Fruit fly (Drosophila melanogaster) whole organism, adult: Measurements from ENCODE around the gene hiw.
A peak's percentile ranks its signal among the peaks of the same experiment; 100 is the strongest.

Source experiments
- CG11617 ChIP-seq: fragments of 200-800 bp; sonication (Bioruptor generic); optimal IDR thresholded peaks from 2 replicates; lab custom pipeline; 2017; ENCODE audit warnings: mild to moderate bottlenecking, missing biosample characterization, missing genetic modification reagents, missing genetic modification characterization
- CG12768 ChIP-seq: fragments of 200-800 bp; sonication (Bioruptor generic); optimal IDR thresholded peaks from 2 replicates; lab custom pipeline; 2017; ENCODE audit warnings: missing biosample characterization, missing genetic modification characterization, mild to moderate bottlenecking, moderate library complexity, missing genetic modification reagents
- CG14711 ChIP-seq: fragments of 200-800 bp; sonication (Bioruptor generic); optimal IDR thresholded peaks from 2 replicates; lab custom pipeline; 2018; ENCODE audit warnings: missing biosample characterization, mild to moderate bottlenecking, missing genetic modification characterization, moderate library complexity
- CG1620 ChIP-seq: fragments of 200-800 bp; sonication (Bioruptor generic); optimal IDR thresholded peaks from 2 replicates; lab custom pipeline; 2016; ENCODE audit warnings: missing biosample characterization, missing genetic modification characterization
- CG33017 ChIP-seq: fragments of 200-800 bp; sonication (Bioruptor generic); optimal IDR thresholded peaks from 2 replicates; lab custom pipeline; 2018; ENCODE audit warnings: missing biosample characterization, mild to moderate bottlenecking, missing genetic modification characterization, moderate library complexity
- CG5204 ChIP-seq: fragments of 200-800 bp; sonication (Bioruptor generic); optimal IDR thresholded peaks from 2 replicates; lab custom pipeline; 2016; ENCODE audit warnings: missing biosample characterization, missing genetic modification characterization
- CG7045 ChIP-seq: fragments of 200-800 bp; sonication (Bioruptor generic); optimal IDR thresholded peaks from 2 replicates; lab custom pipeline; 2017; ENCODE audit warnings: missing biosample characterization, mild to moderate bottlenecking, missing genetic modification characterization
- CG7101 ChIP-seq: fragments of 200-800 bp; sonication (Bioruptor generic); optimal IDR thresholded peaks from 2 replicates; lab custom pipeline; 2018; ENCODE audit warnings: missing biosample characterization, mild to moderate bottlenecking, missing genetic modification characterization, moderate library complexity
- Clk ChIP-seq: fragments of 200-800 bp; sonication (Bioruptor generic); optimal IDR thresholded peaks from 2 replicates; lab custom pipeline; 2017; ENCODE audit warnings: missing biosample characterization, missing genetic modification characterization
- Crg-1 ChIP-seq: fragments of 200-800 bp; sonication (Bioruptor generic); optimal IDR thresholded peaks from 2 replicates; lab custom pipeline; 2016; ENCODE audit warnings: missing biosample characterization, missing genetic modification characterization
- Hr96 ChIP-seq: fragments of 200-800 bp; sonication (Bioruptor generic); optimal IDR thresholded peaks from 2 replicates; lab custom pipeline; 2016; ENCODE audit warnings: missing biosample characterization, missing genetic modification characterization
- Mnt ChIP-seq: fragments of 200-800 bp; sonication (Bioruptor generic); optimal IDR thresholded peaks from 2 replicates; lab custom pipeline; 2016; ENCODE audit warnings: missing biosample characterization, mild to moderate bottlenecking, missing genetic modification characterization
- bab1 ChIP-seq: fragments of 200-800 bp; sonication (Bioruptor generic); optimal IDR thresholded peaks from 3 replicates; lab custom pipeline; 2019; ENCODE audit warnings: missing biosample characterization, mild to moderate bottlenecking, missing genetic modification characterization, moderate library complexity
- cic ChIP-seq: fragments of 200-800 bp; sonication (Bioruptor generic); optimal IDR thresholded peaks from 2 replicates; lab custom pipeline; 2017; ENCODE audit warnings: missing biosample characterization, mild to moderate bottlenecking, missing genetic modification characterization, moderate library complexity
- cnc ChIP-seq, 2 experiments: fragments of >200 bp; optimal IDR thresholded peaks; 2 replicates each; lab custom pipeline; 2017
- kay ChIP-seq: fragments of 200-800 bp; sonication (Bioruptor generic); peaks from one replicate; lab custom pipeline; 2016; ENCODE audit warnings: missing biosample characterization, missing genetic modification characterization, borderline replicate concordance
- ovo ChIP-seq: fragments of 200-800 bp; sonication (Bioruptor generic); optimal IDR thresholded peaks from 2 replicates; lab custom pipeline; 2016; ENCODE audit warnings: missing biosample characterization, missing genetic modification characterization
- pad ChIP-seq: fragments of 200-800 bp; sonication (Bioruptor generic); optimal IDR thresholded peaks from 3 replicates; lab custom pipeline; 2017; ENCODE audit warnings: missing biosample characterization, missing genetic modification characterization, mild to moderate bottlenecking, moderate library complexity, missing genetic modification reagents
- tj ChIP-seq: fragments of 200-800 bp; sonication (Bioruptor generic); optimal IDR thresholded peaks from 3 replicates; lab custom pipeline; 2017; ENCODE audit warnings: missing biosample characterization, mild to moderate bottlenecking, missing genetic modification characterization, moderate library complexity
- toe ChIP-seq: fragments of 200-800 bp; sonication (Bioruptor generic); optimal IDR thresholded peaks from 2 replicates; lab custom pipeline; 2016; ENCODE audit warnings: missing biosample characterization, missing genetic modification characterization

The hiw gene

dm6 chrX:15026897-15027296 is 36.3 kb downstream of the hiw start:
- TF ChIP-seq toe (GFP tag; lab: Kevin White, UChicago) (no peak), tj (peak; percentile 10), CG5204 (GFP tag; lab: Kevin White, UChicago) (no peak)

- TF ChIP-seq CG7101 (tag; lab: Kevin White, UChicago) (no peak), tj (peak; percentile 73)
Measured at dm6 chrX:15025737-15026136, 37.5 kb downstream of the hiw start.

dm6 chrX:15024728-15025127 is 38.5 kb downstream of the hiw start:
- TF ChIP-seq CG11617 (GFP tag; lab: Kevin White, UChicago) (no peak), CG5204 (GFP tag; lab: Kevin White, UChicago) (no peak), Clk (GFP tag; lab: Kevin White, UChicago) (no peak), Crg-1 (GFP tag; lab: Kevin White, UChicago) (no peak), CG14711 (no peak), kay (no peak), cic (no peak), bab1 (no peak), ovo (GFP tag; lab: Kevin White, UChicago) (no peak), toe (GFP tag; lab: Kevin White, UChicago) (no peak), Mnt (no peak), pad (GFP tag; lab: Kevin White, UChicago) (no peak), tj (no peak), CG1620 (GFP tag; lab: Kevin White, UChicago) (no peak), CG12768 (GFP tag; lab: Kevin White, UChicago) (no peak), CG33017 (tag; lab: Kevin White, UChicago) (no peak), cnc (optimal IDR thresholded peaks at IDR 0.05; lab: Kevin White, UChicago) (no peak), CG7045 (no peak)

DNA sequence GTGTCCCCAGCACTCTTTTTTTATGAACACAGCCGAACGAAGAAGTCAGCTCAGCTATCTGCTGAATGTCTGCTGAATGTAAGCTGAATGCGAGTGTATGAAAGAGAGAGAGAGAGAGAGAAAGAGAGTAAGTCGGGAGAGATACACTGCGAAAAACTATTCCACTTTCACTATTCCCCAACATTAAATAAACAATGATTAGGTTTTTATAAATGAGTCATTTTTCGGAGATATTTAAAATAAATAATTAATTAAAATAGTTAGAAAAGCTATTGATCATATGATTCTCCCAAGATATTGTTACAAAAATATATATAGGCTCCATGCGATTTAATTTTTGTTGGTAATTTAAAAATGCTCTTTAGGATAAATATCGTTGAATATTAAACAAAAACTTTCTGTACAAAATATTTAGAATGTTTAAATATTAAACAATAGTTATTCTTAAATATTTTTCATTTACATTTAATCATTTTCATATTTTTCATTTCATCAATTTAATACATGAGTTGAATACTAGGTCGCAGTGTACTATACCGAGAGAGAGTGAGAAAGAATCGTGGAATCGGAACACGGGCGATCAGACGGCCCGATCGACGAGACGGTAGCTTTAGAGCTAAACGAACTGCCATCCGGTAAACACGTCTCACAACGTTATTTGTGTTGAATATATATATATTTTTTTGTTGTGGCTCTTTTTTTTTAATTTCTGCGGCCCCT is 39.2 kb downstream of the hiw start, which contains the start of gene be:
Gene be (plus strand): TSS at position 611 of the 720 bp plus-strand sequence.
- TF ChIP-seq CG14711 (peak; percentile 59), CG7101 (tag; lab: Kevin White, UChicago) (peak; percentile 82), ovo (GFP tag; lab: Kevin White, UChicago) (peak; percentile 37), CG33017 (tag; lab: Kevin White, UChicago) (peak; percentile 17), Crg-1 (GFP tag; lab: Kevin White, UChicago) (no peak), cic (no peak), bab1 (peak; percentile 57), CG7045 (peak; percentile 51), CG11617 (GFP tag; lab: Kevin White, UChicago) (peak; percentile 79), tj (peak; percentile 40), kay (no peak), pad (GFP tag; lab: Kevin White, UChicago) (peak; percentile 43), Hr96 (GFP tag; lab: Kevin White, UChicago) (peak; percentile 32), CG12768 (GFP tag; lab: Kevin White, UChicago) (no peak), Mnt (peak; percentile 10)

DNA sequence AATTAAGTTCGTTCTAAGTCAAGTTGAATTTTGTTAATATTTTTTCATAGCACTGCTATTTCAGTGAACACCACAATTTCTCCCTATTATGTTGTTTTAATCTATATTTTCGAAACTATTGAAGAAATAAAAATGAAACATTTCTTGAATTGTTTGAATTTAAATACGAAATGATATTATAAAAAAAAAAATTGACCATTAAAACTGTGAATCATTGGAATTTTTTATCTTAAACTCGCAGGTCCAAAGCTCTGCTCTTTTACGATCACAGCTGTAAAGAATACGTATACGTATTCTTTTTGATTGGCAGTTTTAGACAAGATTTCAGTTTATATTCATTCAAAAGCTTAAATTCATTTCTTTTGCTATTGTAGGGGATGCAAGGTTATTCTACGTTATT is 39.8 kb downstream of the hiw start:
- TF ChIP-seq toe (GFP tag; lab: Kevin White, UChicago) (no peak), kay (peak; percentile 88)

dm6 chrX:15022219-15022618 is 41.0 kb downstream of the hiw start:
- TF ChIP-seq CG33017 (tag; lab: Kevin White, UChicago): peak; percentile 34
- TF ChIP-seq CG5204 (GFP tag; lab: Kevin White, UChicago): peak; percentile 10
- TF ChIP-seq kay: peak; percentile 20
- TF ChIP-seq CG7101 (tag; lab: Kevin White, UChicago): peak; percentile 61
- peak; percentile 37 for TF ChIP-seq CG14711
- no peak for TF ChIP-seq Mnt
- TF ChIP-seq CG7045: no peak
- peak; percentile 76 for TF ChIP-seq bab1

DNA sequence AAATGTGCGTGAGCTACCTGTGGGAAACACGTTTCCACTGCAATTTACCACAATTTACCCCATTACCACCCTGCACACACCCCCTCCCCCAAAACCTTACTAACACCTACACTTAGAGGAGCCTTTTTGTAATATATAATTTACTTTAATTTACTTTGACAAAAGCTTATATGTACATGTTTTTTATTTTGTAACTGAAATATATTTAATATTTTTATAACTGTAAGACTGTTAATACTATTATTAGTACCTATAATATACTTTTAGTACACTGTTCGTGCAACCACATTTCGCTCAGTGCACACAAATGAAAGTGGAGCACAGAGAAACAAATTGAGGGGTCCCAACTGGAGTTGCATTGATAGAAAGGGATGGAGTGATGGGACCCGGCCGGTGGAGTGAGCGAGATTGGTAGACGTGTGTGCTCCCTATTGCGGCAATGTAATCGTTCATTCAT is 42.2 kb downstream of the hiw start:
- TF ChIP-seq cnc (optimal IDR thresholded peaks at IDR 0.05; lab: Kevin White, UChicago) (no peak), pad (GFP tag; lab: Kevin White, UChicago) (no peak), CG1620 (GFP tag; lab: Kevin White, UChicago) (no peak), cic (no peak)

DNA sequence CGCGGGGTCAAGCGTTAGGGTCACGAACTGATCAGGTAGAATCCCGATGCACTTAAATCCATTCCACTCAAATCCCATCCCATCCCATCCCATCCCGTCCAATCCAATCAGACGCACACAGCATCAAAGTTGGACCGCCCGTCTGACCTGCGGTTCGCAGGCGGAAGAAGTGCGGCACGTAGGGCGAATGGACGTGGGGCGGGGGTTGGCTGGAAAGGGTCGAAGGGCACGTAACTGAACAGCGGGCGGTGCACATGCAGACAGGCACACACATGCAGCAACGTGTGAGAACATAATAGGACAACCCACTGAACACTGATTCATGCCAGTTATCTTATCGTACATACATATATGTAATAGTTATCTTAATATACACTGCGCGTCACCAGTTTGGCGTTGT is 43.8 kb downstream of the hiw start:
- TF ChIP-seq Hr96 (GFP tag; lab: Kevin White, UChicago) (no peak), CG14711 (no peak), CG1620 (GFP tag; lab: Kevin White, UChicago) (no peak), CG7045 (no peak), Mnt (no peak), CG11617 (GFP tag; lab: Kevin White, UChicago) (no peak), Crg-1 (GFP tag; lab: Kevin White, UChicago) (no peak), CG33017 (tag; lab: Kevin White, UChicago) (no peak), Clk (GFP tag; lab: Kevin White, UChicago) (no peak), cnc (optimal IDR thresholded peaks at IDR 0.05; lab: Kevin White, UChicago) (no peak), toe (GFP tag; lab: Kevin White, UChicago) (no peak)
